Worm (Caenorhabditis elegans) whole organism, L4/young adult: ENCODE measurements around the gene F31F6.2.
A peak's percentile ranks its signal among the peaks of the same experiment; 100 is the strongest.

Experiments used
- W03F9.2 ChIP-seq: fragments of 150-350 bp; optimal IDR thresholded peaks from 2 replicates; lab custom pipeline; 2014; ENCODE audit warnings: missing biosample characterization, missing genetic modification characterization
- dao-5 ChIP-seq: sonication (generic microtip); optimal IDR thresholded peaks from 2 replicates; lab custom pipeline; 2016; ENCODE audit warnings: missing genotype, missing genetic modification characterization, moderate library complexity, missing compliant biosample characterization
- him-1 ChIP-seq: sonication (generic microtip); optimal IDR thresholded peaks from 2 replicates; lab custom pipeline; 2016; ENCODE audit warnings: missing genotype, missing genetic modification reagents, missing genetic modification characterization, missing compliant biosample characterization

F31F6.2 gene

ce11 chrX:14885855-14886254, 14.2 kb upstream of the F31F6.2 start:
- TF ChIP-seq him-1 (tag; lab: Kevin White, UChicago) (no peak), W03F9.2 (no peak), dao-5 (no peak)

- no peak for TF ChIP-seq dao-5
- no peak for TF ChIP-seq him-1 (tag; lab: Kevin White, UChicago)
- TF ChIP-seq W03F9.2 = no peak
These were observed 9.4 kb upstream of the F31F6.2 start, which contains the start of gene flp-8 for ce11 chrX:14881119-14881518. Gene flp-8, plus strand, starts transcription at chrX:14881419.

ce11 chrX:14877691-14878090, 6.0 kb upstream of the F31F6.2 start:
- no peak for TF ChIP-seq dao-5
- TF ChIP-seq W03F9.2 = no peak
- no peak for TF ChIP-seq him-1 (tag; lab: Kevin White, UChicago)

ce11 chrX:14875668-14876067, 4.0 kb upstream of the F31F6.2 start, which contains the start of gene sssh-1:
Gene sssh-1, plus strand, starts transcription at chrX:14875968.
- TF ChIP-seq W03F9.2 (no peak), him-1 (tag; lab: Kevin White, UChicago) (no peak), dao-5 (no peak)

ce11 chrX:14872817-14873469, 1.3 kb upstream of the F31F6.2 start, which contains the start of gene F31F6.3:
Gene F31F6.3, minus strand, starts transcription at chrX:14872867.
- no peak for TF ChIP-seq W03F9.2
- no peak for TF ChIP-seq dao-5
- no peak for TF ChIP-seq him-1 (tag; lab: Kevin White, UChicago)

- TF ChIP-seq dao-5 = no peak
- TF ChIP-seq W03F9.2 = no peak
- TF ChIP-seq him-1 (tag; lab: Kevin White, UChicago) = no peak
These were observed 3.5 kb downstream of the F31F6.2 start, which contains the start of gene F31F6.1 for ce11 chrX:14868200-14868599. Gene F31F6.1, minus strand, starts transcription at chrX:14868300.

ce11 chrX:14865744-14866143, 5.9 kb downstream of the F31F6.2 start, which contains the start of gene C27C12.3:
Gene C27C12.3, minus strand, starts transcription at chrX:14865844.
- TF ChIP-seq dao-5 = no peak
- no peak for TF ChIP-seq W03F9.2
- TF ChIP-seq him-1 (tag; lab: Kevin White, UChicago) = no peak

ce11 chrX:14861752-14862151, 9.9 kb downstream of the F31F6.2 start, which contains the start of gene dmd-4:
Gene dmd-4, minus strand, starts transcription at chrX:14861852.
- TF ChIP-seq W03F9.2 = no peak
- TF ChIP-seq him-1 (tag; lab: Kevin White, UChicago) = no peak
- TF ChIP-seq dao-5 = no peak

- TF ChIP-seq him-1 (tag; lab: Kevin White, UChicago) (peak; percentile 63), W03F9.2 (no peak), dao-5 (no peak)
These were observed 17.9 kb downstream of the F31F6.2 start, which contains the start of the genes C27C12.1 and C27C12.4 for ce11 chrX:14853712-14854217. Gene C27C12.1, minus strand, starts transcription at chrX:14853762. Gene C27C12.4, plus strand, starts transcription at chrX:14854086.

ce11 chrX:14851904-14852303, 19.8 kb downstream of the F31F6.2 start:
- no peak for TF ChIP-seq him-1 (tag; lab: Kevin White, UChicago)
- no peak for TF ChIP-seq dao-5
- TF ChIP-seq W03F9.2 = no peak

ce11 chrX:14849054-14849453, 22.6 kb downstream of the F31F6.2 start, which contains the start of gene acd-3:
Gene acd-3, plus strand, starts transcription at chrX:14849275.
- TF ChIP-seq him-1 (tag; lab: Kevin White, UChicago) (no peak), W03F9.2 (no peak), dao-5 (no peak)

ce11 chrX:14845637-14846036, 26.0 kb downstream of the F31F6.2 start, which contains the start of gene egrh-1:
Gene egrh-1, plus strand, starts transcription at chrX:14845937.
- TF ChIP-seq him-1 (tag; lab: Kevin White, UChicago) (no peak), dao-5 (no peak), W03F9.2 (no peak)

- TF ChIP-seq dao-5 (no peak), him-1 (tag; lab: Kevin White, UChicago) (no peak), W03F9.2 (no peak)
These were observed 27.2 kb downstream of the F31F6.2 start for ce11 chrX:14844481-14844880.

- TF ChIP-seq dao-5 (no peak), W03F9.2 (no peak), him-1 (tag; lab: Kevin White, UChicago) (no peak)
These were observed 28.8 kb downstream of the F31F6.2 start for ce11 chrX:14842846-14843369.

ce11 chrX:14841030-14841429, 30.6 kb downstream of the F31F6.2 start:
- peak; percentile 85 for TF ChIP-seq him-1 (tag; lab: Kevin White, UChicago)
- TF ChIP-seq dao-5 = no peak
- peak; percentile 78 for TF ChIP-seq W03F9.2
